Worm (Caenorhabditis elegans): Measurements from ENCODE around the gene T02H6.3.

DNA sequence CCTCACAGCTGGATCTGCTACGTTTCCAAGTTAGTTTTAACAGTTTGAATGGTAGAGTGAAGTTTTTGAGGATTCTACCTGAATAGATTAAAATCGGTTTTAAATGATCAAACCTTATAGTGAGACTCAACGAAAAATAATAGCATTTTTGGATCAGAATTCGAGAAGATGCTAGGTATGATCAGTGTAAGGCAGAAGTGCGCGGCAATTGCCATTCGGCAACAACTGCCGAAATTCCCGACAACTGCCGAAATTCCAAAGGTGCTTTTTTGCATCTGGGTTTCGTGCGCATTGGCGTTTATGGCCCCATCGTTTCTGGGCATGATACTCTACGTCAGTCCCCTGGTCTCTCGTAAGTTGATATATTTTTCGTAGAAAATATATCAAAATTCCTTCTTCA, 8.2 kb upstream of the T02H6.3 start, which contains the start of gene T02H6.6:
- no peak for TF ChIP-seq W03F9.2 (tag; optimal IDR thresholded peaks at IDR 0.05)
- no peak for TF ChIP-seq dao-5 (tag; optimal IDR thresholded peaks at IDR 0.05)
- TF ChIP-seq him-1 (tag; optimal IDR thresholded peaks at IDR 0.05): no peak

Measured in whole organism, L4/young adult.